Worm (Caenorhabditis elegans): ENCODE data around the gene F02E11.4.

Gene F02E11.4

ce11 chrII:3287073-3287472 is 9.5 kb upstream of the F02E11.4 start, which contains the start of gene sri-63:
Gene sri-63 (plus strand): TSS chrII:3287373.
- TF ChIP-seq lin-15B (tag; optimal IDR thresholded peaks at IDR 0.05) (no peak), fos-1 (tag; optimal IDR thresholded peaks at IDR 0.05) (no peak), elt-1 (tag; optimal IDR thresholded peaks at IDR 0.05) (no peak), nhr-28 (tag; optimal IDR thresholded peaks at IDR 0.05) (no peak), skn-1 (tag; optimal IDR thresholded peaks at IDR 0.05) (no peak), ztf-4 (tag; optimal IDR thresholded peaks at IDR 0.05) (no peak), jun-1 (tag; optimal IDR thresholded peaks at IDR 0.05) (no peak), unc-39 (tag; optimal IDR thresholded peaks at IDR 0.05) (no peak), pqm-1 (tag; optimal IDR thresholded peaks at IDR 0.05) (no peak), eor-1 (tag; optimal IDR thresholded peaks at IDR 0.05) (no peak), lsy-12 (tag; optimal IDR thresholded peaks at IDR 0.05) (no peak), pha-4 (tag; optimal IDR thresholded peaks at IDR 0.05) (no peak)

ce11 chrII:3284558-3284957 is 7.0 kb upstream of the F02E11.4 start, which contains the start of gene scl-15:
Gene scl-15 (minus strand): TSS chrII:3284658.
- no peak for TF ChIP-seq lin-39 (tag; optimal IDR thresholded peaks at IDR 0.05)
- no peak for TF ChIP-seq nhr-28 (tag; optimal IDR thresholded peaks at IDR 0.05)
- no peak for TF ChIP-seq nhr-77 (tag; optimal IDR thresholded peaks at IDR 0.05)
- TF ChIP-seq lsy-12 (tag; optimal IDR thresholded peaks at IDR 0.05), result no peak
- no peak for TF ChIP-seq zag-1 (tag; optimal IDR thresholded peaks at IDR 0.05)
- no peak for TF ChIP-seq egl-27 (tag; optimal IDR thresholded peaks at IDR 0.05)
- TF ChIP-seq nhr-12 (tag; optimal IDR thresholded peaks at IDR 0.05), result no peak
- no peak for TF ChIP-seq mdl-1 (tag; optimal IDR thresholded peaks at IDR 0.05)
- TF ChIP-seq skn-1 (tag; optimal IDR thresholded peaks at IDR 0.05), result no peak
- no peak for TF ChIP-seq unc-39 (tag; optimal IDR thresholded peaks at IDR 0.05)
- TF ChIP-seq nhr-67 (tag; optimal IDR thresholded peaks at IDR 0.05), result no peak
- no peak for TF ChIP-seq nhr-237 (tag; optimal IDR thresholded peaks at IDR 0.05)
- TF ChIP-seq ztf-11 (tag; optimal IDR thresholded peaks at IDR 0.05), result no peak
- no peak for TF ChIP-seq daf-12 (tag; optimal IDR thresholded peaks at IDR 0.05)
- TF ChIP-seq hmg-11 (tag; optimal IDR thresholded peaks at IDR 0.05), result no peak
- no peak for TF ChIP-seq tbx-2 (tag; optimal IDR thresholded peaks at IDR 0.05)
- TF ChIP-seq pha-4 (tag; optimal IDR thresholded peaks at IDR 0.05), result no peak
- no peak for TF ChIP-seq ceh-82 (tag; optimal IDR thresholded peaks at IDR 0.05)

- TF ChIP-seq eor-1 (tag; optimal IDR thresholded peaks at IDR 0.05) (no peak), nhr-76 (tag; optimal IDR thresholded peaks at IDR 0.05) (no peak), nhr-28 (tag; optimal IDR thresholded peaks at IDR 0.05) (no peak)
Observed at ce11 chrII:3282353-3282752, 4.8 kb upstream of the F02E11.4 start, which contains the start of gene nep-13. Gene nep-13 (plus strand): TSS chrII:3282653.

ce11 chrII:3278634-3279033 is 1.0 kb upstream of the F02E11.4 start, which contains the start of gene wht-4:
Gene wht-4 (plus strand): TSS chrII:3278934.
- TF ChIP-seq nhr-67 (tag; optimal IDR thresholded peaks at IDR 0.05) (no peak), ceh-9 (tag; optimal IDR thresholded peaks at IDR 0.05) (no peak), ama-1 (optimal IDR thresholded peaks at IDR 0.05) (no peak), skn-1 (tag; optimal IDR thresholded peaks at IDR 0.05) (no peak), nhr-77 (tag; optimal IDR thresholded peaks at IDR 0.05) (no peak), zag-1 (tag; optimal IDR thresholded peaks at IDR 0.05) (no peak), aly-2 (tag; optimal IDR thresholded peaks at IDR 0.05) (no peak), elt-3 (tag; optimal IDR thresholded peaks at IDR 0.05) (no peak), hmg-11 (tag; optimal IDR thresholded peaks at IDR 0.05) (no peak), unc-62 (GFP tag; optimal IDR thresholded peaks at IDR 0.05) (no peak), R02D3.7 (tag; optimal IDR thresholded peaks at IDR 0.05) (no peak), jun-1 (tag; optimal IDR thresholded peaks at IDR 0.05) (no peak)

ce11 chrII:3274923-3275322 is 2.7 kb downstream of the F02E11.4 start, which contains the start of gene F02E11.3:
Gene F02E11.3 (minus strand): TSS chrII:3275023.
- TF ChIP-seq aly-2 (tag; optimal IDR thresholded peaks at IDR 0.05) (no peak), zag-1 (tag; optimal IDR thresholded peaks at IDR 0.05) (no peak), nhr-237 (tag; optimal IDR thresholded peaks at IDR 0.05) (no peak), ceh-9 (tag; optimal IDR thresholded peaks at IDR 0.05) (no peak)

- TF ChIP-seq zag-1 (tag; optimal IDR thresholded peaks at IDR 0.05), result no peak
- no peak for TF ChIP-seq lin-39 (tag; optimal IDR thresholded peaks at IDR 0.05)
- no peak for TF ChIP-seq aly-2 (tag; optimal IDR thresholded peaks at IDR 0.05)
- TF ChIP-seq unc-62 (GFP tag; optimal IDR thresholded peaks at IDR 0.05), result no peak
- TF ChIP-seq nhr-76 (tag; optimal IDR thresholded peaks at IDR 0.05), result no peak
- no peak for TF ChIP-seq ZK546.5 (tag; optimal IDR thresholded peaks at IDR 0.05)
- TF ChIP-seq nhr-43 (tag; optimal IDR thresholded peaks at IDR 0.05; ENCODE audit: poor library complexity, severe bottlenecking), result no peak
- no peak for TF ChIP-seq ama-1 (optimal IDR thresholded peaks at IDR 0.05)
- no peak for TF ChIP-seq ceh-28 (tag; optimal IDR thresholded peaks at IDR 0.05)
- no peak for TF ChIP-seq eor-1 (tag; optimal IDR thresholded peaks at IDR 0.05)
- no peak for TF ChIP-seq fkh-2 (tag; optimal IDR thresholded peaks at IDR 0.05)
Observed at ce11 chrII:3270598-3270997, 7.0 kb downstream of the F02E11.4 start.

All from whole organism, L3 larva.